Worm (Caenorhabditis elegans): ENCODE results near the gene F56H9.8.

DNA sequence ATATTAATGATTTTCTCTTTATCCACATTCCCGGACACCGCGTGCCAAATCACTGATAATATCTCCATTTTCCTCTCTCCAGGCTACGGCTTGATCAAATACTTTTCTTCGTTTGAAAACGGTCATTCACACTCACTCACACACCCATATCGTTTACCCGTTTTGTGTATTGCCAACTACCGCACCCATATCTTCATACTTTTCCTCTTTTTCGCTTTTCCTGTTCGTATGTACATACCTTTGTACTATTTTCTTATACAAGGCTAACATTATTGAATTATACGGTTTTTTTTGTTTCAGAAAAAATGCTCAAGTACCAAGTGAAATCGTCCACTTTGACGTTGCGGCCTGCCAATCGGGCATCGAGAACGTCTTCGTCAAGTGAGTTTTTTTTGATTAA lies 23.3 kb downstream of the F56H9.8 start, which contains the start of gene W05B10.4:
- TF ChIP-seq tra-4 (tag; optimal IDR thresholded peaks at IDR 0.05) (no peak), hmbx-1 (tag; optimal IDR thresholded peaks at IDR 0.05) (no peak), ama-1 (optimal IDR thresholded peaks at IDR 0.05) (no peak), flt-1 (GFP tag; IDR thresholded peaks at IDR 0.05) (no peak), ceh-13 (GFP tag; optimal IDR thresholded peaks at IDR 0.05) (no peak), tbx-11 (GFP tag; IDR thresholded peaks at IDR 0.05) (no peak), pes-1 (GFP tag; IDR thresholded peaks at IDR 0.05) (no peak)
